Worm (Caenorhabditis elegans) whole organism, L1 larva: Measurements from ENCODE around the gene col-43.

ENCODE experiments used
- C04F5.9 ChIP-seq: sonication (generic microtip); optimal IDR thresholded peaks from 2 replicates; lab custom pipeline; 2016; ENCODE audit warnings: missing genetic modification characterization, missing compliant biosample characterization
- C34B4.2 ChIP-seq: sonication (generic microtip); optimal IDR thresholded peaks from 2 replicates; lab custom pipeline; 2017; ENCODE audit warnings: mild to moderate bottlenecking, missing genetic modification characterization, missing compliant biosample characterization
- F16B12.6 ChIP-seq: fragments of 150-350 bp; optimal IDR thresholded peaks from 2 replicates; lab custom pipeline; 2014; ENCODE audit warnings: missing biosample characterization, missing genetic modification characterization
- Y116A8C.19 ChIP-seq: sonication (generic microtip); optimal IDR thresholded peaks from 2 replicates; lab custom pipeline; 2016; ENCODE audit warnings: missing compliant biosample characterization, missing genetic modification characterization, borderline replicate concordance
- aly-2 ChIP-seq: fragments of 150-350 bp; optimal IDR thresholded peaks from 2 replicates; lab custom pipeline; 2014; ENCODE audit warnings: missing biosample characterization, missing genetic modification characterization
- ama-1 ChIP-seq: fragments of 150-350 bp; optimal IDR thresholded peaks from 2 replicates; lab custom pipeline; 2014
- ceh-63 ChIP-seq: fragments of 200-800 bp; sonication (Bioruptor generic); optimal IDR thresholded peaks from 2 replicates; lab custom pipeline; 2018; ENCODE audit warnings: mild to moderate bottlenecking, missing genetic modification characterization, missing compliant biosample characterization
- ceh-8 ChIP-seq: fragments of 200-800 bp; sonication (Bioruptor generic); optimal IDR thresholded peaks from 2 replicates; lab custom pipeline; 2018; ENCODE audit warnings: mild to moderate bottlenecking, missing genetic modification characterization, moderate library complexity, missing compliant biosample characterization
- ceh-90 ChIP-seq: sonication (generic microtip); optimal IDR thresholded peaks from 2 replicates; lab custom pipeline; 2016; ENCODE audit warnings: missing genetic modification characterization, missing compliant biosample characterization
- ces-1 ChIP-seq: fragments of 150-350 bp; optimal IDR thresholded peaks from 2 replicates; lab custom pipeline; 2014; ENCODE audit warnings: missing biosample characterization, missing genetic modification reagents, missing genetic modification characterization
- dsc-1 ChIP-seq: sonication (generic microtip); optimal IDR thresholded peaks from 2 replicates; lab custom pipeline; 2016; ENCODE audit warnings: mild to moderate bottlenecking, missing genetic modification characterization, missing compliant biosample characterization
- efl-1 ChIP-seq, 4 experiments: fragments of 150-350 bp; optimal IDR thresholded peaks in 3 of 4; peaks in 1 of 4; 1 replicate in 1 of 4; 2 replicates in 3 of 4; lab custom pipeline; 2014; ENCODE audit warnings: missing biosample characterization in 2 of 4, missing genetic modification characterization in 2 of 4, missing genetic modification reagents in 2 of 4
- efl-3 ChIP-seq: fragments of 200-800 bp; sonication (Bioruptor generic); optimal IDR thresholded peaks from 2 replicates; lab custom pipeline; 2018; ENCODE audit warnings: mild to moderate bottlenecking, missing genetic modification characterization, missing compliant biosample characterization
- ets-5 ChIP-seq: fragments of 200-800 bp; sonication (Bioruptor generic); IDR thresholded peaks from 2 replicates; pipeline ENCODE4 v1.3.6; 2022; ENCODE audit warnings: missing genetic modification characterization, missing compliant biosample characterization
- fkh-8 ChIP-seq: sonication (generic microtip); optimal IDR thresholded peaks from 2 replicates; lab custom pipeline; 2016; ENCODE audit warnings: mild to moderate bottlenecking, missing genetic modification characterization, missing compliant biosample characterization
- fos-1 ChIP-seq: fragments of 150-350 bp; optimal IDR thresholded peaks from 2 replicates; lab custom pipeline; 2014; ENCODE audit warnings: missing biosample characterization, missing genetic modification characterization
- grh-1 ChIP-seq: fragments of 200-800 bp; sonication (Bioruptor generic); IDR thresholded peaks from 2 replicates; pipeline ENCODE4 v1.3.6; 2022; ENCODE audit warnings: missing genetic modification reagents, missing genetic modification characterization, missing compliant biosample characterization
- hlh-4 ChIP-seq: sonication (generic microtip); optimal IDR thresholded peaks from 2 replicates; lab custom pipeline; 2016; ENCODE audit warnings: mild to moderate bottlenecking, missing genetic modification characterization, missing compliant biosample characterization
- hpl-2 ChIP-seq: fragments of 150-350 bp; optimal IDR thresholded peaks from 2 replicates; lab custom pipeline; 2014; ENCODE audit warnings: missing biosample characterization, missing genetic modification reagents, missing genetic modification characterization
- jun-1 ChIP-seq: fragments of 150-350 bp; optimal IDR thresholded peaks from 2 replicates; lab custom pipeline; 2014; ENCODE audit warnings: missing biosample characterization, missing genetic modification reagents, missing genetic modification characterization
- lin-14 ChIP-seq: fragments of 200-800 bp; sonication (Bioruptor generic); optimal IDR thresholded peaks from 2 replicates; lab custom pipeline; 2018; ENCODE audit warnings: mild to moderate bottlenecking, missing genetic modification characterization, moderate library complexity, missing compliant biosample characterization
- lin-15B ChIP-seq: fragments of 150-350 bp; sonication (generic microtip); optimal IDR thresholded peaks from 3 replicates; lab custom pipeline; 2014; ENCODE audit warnings: missing biosample characterization, missing genetic modification characterization
- lin-35 ChIP-seq, 2 experiments: fragments of 150-350 bp; optimal IDR thresholded peaks; 2 replicates each; lab custom pipeline; 2014; ENCODE audit warnings: missing biosample characterization in 2 of 2, missing genetic modification characterization in 2 of 2, missing genetic modification reagents in 2 of 2
- lir-3 ChIP-seq: sonication (generic microtip); optimal IDR thresholded peaks from 2 replicates; lab custom pipeline; 2016; ENCODE audit warnings: mild to moderate bottlenecking, missing genetic modification characterization, moderate library complexity, missing compliant biosample characterization; ENCODE audit not compliant: poor library complexity
- lsy-2 ChIP-seq, 2 experiments: fragments of 150-350 bp; optimal IDR thresholded peaks; 2 replicates each; lab custom pipeline; 2014; ENCODE audit warnings: missing biosample characterization in 2 of 2, missing genetic modification characterization in 2 of 2
- mef-2 ChIP-seq: fragments of 150-350 bp; optimal IDR thresholded peaks from 2 replicates; lab custom pipeline; 2014; ENCODE audit warnings: missing biosample characterization, missing genetic modification characterization
- mep-1 ChIP-seq: fragments of 150-350 bp; optimal IDR thresholded peaks from 2 replicates; lab custom pipeline; 2014; ENCODE audit warnings: missing biosample characterization, missing genetic modification characterization
- nhr-19 ChIP-seq: fragments of 200-800 bp; sonication (Bioruptor generic); conservative IDR thresholded peaks from 2 replicates; pipeline ENCODE4 v1.3.6; 2022; ENCODE audit warnings: missing genetic modification characterization, missing compliant biosample characterization
- nhr-237 ChIP-seq: fragments of 150-350 bp; optimal IDR thresholded peaks from 2 replicates; lab custom pipeline; 2014; ENCODE audit warnings: missing biosample characterization, missing genetic modification characterization
- nhr-47 ChIP-seq: sonication (generic microtip); optimal IDR thresholded peaks from 2 replicates; lab custom pipeline; 2016; ENCODE audit warnings: mild to moderate bottlenecking, missing genetic modification characterization, moderate library complexity, missing compliant biosample characterization
- nhr-76 ChIP-seq: sonication (generic microtip); optimal IDR thresholded peaks from 2 replicates; lab custom pipeline; 2017; ENCODE audit warnings: missing biosample characterization, missing genetic modification characterization
- nhr-77 ChIP-seq: fragments of 150-350 bp; optimal IDR thresholded peaks from 2 replicates; lab custom pipeline; 2014; ENCODE audit warnings: missing biosample characterization, missing genetic modification characterization
- nhr-85 ChIP-seq: sonication (generic microtip); peaks from one replicate; lab custom pipeline; 2016; ENCODE audit warnings: missing genetic modification characterization, inconsistent platforms, missing compliant biosample characterization
- pax-3 ChIP-seq: fragments of 200-800 bp; sonication (Bioruptor generic); optimal IDR thresholded peaks from 2 replicates; lab custom pipeline; 2018; ENCODE audit warnings: mild to moderate bottlenecking, missing genetic modification characterization, moderate library complexity, missing compliant biosample characterization
- rnt-1 ChIP-seq: sonication (generic microtip); optimal IDR thresholded peaks from 2 replicates; lab custom pipeline; 2016; ENCODE audit warnings: mild to moderate bottlenecking, missing genetic modification characterization, moderate library complexity, missing compliant biosample characterization
- snpc-4 ChIP-seq: fragments of 150-350 bp; optimal IDR thresholded peaks from 2 replicates; lab custom pipeline; 2014; ENCODE audit warnings: missing biosample characterization, missing genetic modification characterization
- sox-4 ChIP-seq: sonication (generic microtip); optimal IDR thresholded peaks from 2 replicates; lab custom pipeline; 2016; ENCODE audit warnings: missing genetic modification characterization, missing compliant biosample characterization
- sptf-1 ChIP-seq: fragments of 150-350 bp; optimal IDR thresholded peaks from 2 replicates; lab custom pipeline; 2014; ENCODE audit warnings: missing biosample characterization, missing genetic modification characterization
- sup-37 ChIP-seq: fragments of 200-800 bp; sonication (Bioruptor generic); optimal IDR thresholded peaks from 2 replicates; lab custom pipeline; 2018; ENCODE audit warnings: mild to moderate bottlenecking, missing genetic modification characterization, missing compliant biosample characterization
- swsn-7 ChIP-seq: sonication (generic microtip); optimal IDR thresholded peaks from 2 replicates; lab custom pipeline; 2016; ENCODE audit warnings: missing genetic modification characterization, missing compliant biosample characterization
- tbx-2 ChIP-seq: sonication (generic microtip); optimal IDR thresholded peaks from 2 replicates; lab custom pipeline; 2016; ENCODE audit warnings: missing genetic modification characterization, missing compliant biosample characterization
- unc-130 ChIP-seq: fragments of 150-350 bp; optimal IDR thresholded peaks from 2 replicates; lab custom pipeline; 2017; ENCODE audit warnings: missing biosample characterization, missing genetic modification characterization, inconsistent platforms
- unc-98 ChIP-seq: fragments of 200-800 bp; sonication (Bioruptor generic); IDR thresholded peaks from 2 replicates; pipeline ENCODE4 v1.3.6; 2022; ENCODE audit warnings: missing genetic modification characterization, missing compliant biosample characterization
- xbp-1 ChIP-seq: sonication (generic microtip); optimal IDR thresholded peaks from 2 replicates; lab custom pipeline; 2016; ENCODE audit warnings: missing genetic modification characterization, missing compliant biosample characterization
- ztf-11 ChIP-seq, 2 experiments: sonication (generic microtip); optimal IDR thresholded peaks; 2 replicates each; lab custom pipeline; 2016 to 2017; ENCODE audit warnings: missing genetic modification characterization in 2 of 2, missing biosample characterization in 1 of 2, missing compliant biosample characterization in 1 of 2
- ztf-4 ChIP-seq: fragments of 150-350 bp; optimal IDR thresholded peaks from 2 replicates; lab custom pipeline; 2014; ENCODE audit warnings: missing biosample characterization, missing genetic modification characterization

col-43 gene

ce11 chrV:8040247-8041084 is 10.2 kb downstream of the col-43 start (continued):
- no peak for TF ChIP-seq grh-1 (GFP tag; lab: Robert Waterston, UW)
- no peak for TF ChIP-seq ztf-4 (tag; lab: Kevin White, UChicago)
- TF ChIP-seq lir-3 (tag; lab: Kevin White, UChicago): no peak
- TF ChIP-seq fos-1 (tag; lab: Kevin White, UChicago): no peak
- no peak for TF ChIP-seq efl-3 (GFP tag; lab: Kevin White, UChicago)
- no peak for TF ChIP-seq C04F5.9 (tag; lab: Kevin White, UChicago)
- no peak for TF ChIP-seq jun-1 (tag; lab: Kevin White, UChicago)
- no peak for TF ChIP-seq aly-2
- no peak for TF ChIP-seq swsn-7
- no peak for TF ChIP-seq sup-37 (GFP tag; lab: Kevin White, UChicago)
- TF ChIP-seq lsy-2 (tag; optimal IDR thresholded peaks at IDR 0.05; lab: Kevin White, UChicago): no peak
- no peak for TF ChIP-seq ets-5 (GFP tag; lab: Robert Waterston, UW)
- no peak for TF ChIP-seq nhr-76 (tag; lab: Kevin White, UChicago)
- TF ChIP-seq ces-1 (GFP tag; lab: Kevin White, UChicago): no peak
- TF ChIP-seq nhr-85: peak; percentile 84
- no peak for TF ChIP-seq C34B4.2 (tag; lab: Kevin White, UChicago)
- TF ChIP-seq lin-15B (tag; lab: Kevin White, UChicago): no peak
- TF ChIP-seq dsc-1: no peak
- no peak for TF ChIP-seq nhr-77 (tag; lab: Kevin White, UChicago)
- peak; percentile 3 for TF ChIP-seq unc-130 (tag; lab: Kevin White, UChicago)
- no peak for TF ChIP-seq ceh-90 (tag; lab: Kevin White, UChicago)
- peak; percentile 32 for TF ChIP-seq mep-1 (tag; lab: Kevin White, UChicago)
- peak; percentile 78 for TF ChIP-seq ama-1 (lab: Kevin White, UChicago)
- no peak for TF ChIP-seq pax-3 (tag; lab: Kevin White, UChicago)

- TF ChIP-seq sox-4 (tag; lab: Kevin White, UChicago): no peak
- TF ChIP-seq efl-3 (GFP tag; lab: Kevin White, UChicago): no peak
- peak; percentile 6 for TF ChIP-seq nhr-85
- TF ChIP-seq ceh-8 (GFP tag; lab: Kevin White, UChicago): no peak
- TF ChIP-seq lin-14 (GFP tag; lab: Kevin White, UChicago): peak; percentile 8
- no peak for TF ChIP-seq snpc-4 (tag; lab: Kevin White, UChicago)
- no peak for TF ChIP-seq nhr-77 (tag; lab: Kevin White, UChicago)
- no peak for TF ChIP-seq swsn-7
- TF ChIP-seq nhr-47 (tag; lab: Kevin White, UChicago): no peak
- no peak for TF ChIP-seq ztf-4 (tag; lab: Kevin White, UChicago)
- no peak for TF ChIP-seq hpl-2 (GFP tag; lab: Kevin White, UChicago)
- TF ChIP-seq C34B4.2 (tag; lab: Kevin White, UChicago): no peak
- no peak for TF ChIP-seq sptf-1
- no peak for TF ChIP-seq rnt-1 (tag; lab: Kevin White, UChicago)
- TF ChIP-seq tbx-2: no peak
- no peak for TF ChIP-seq lin-35 (GFP tag; optimal IDR thresholded peaks at IDR 0.05; lab: Kevin White, UChicago)
- no peak for TF ChIP-seq efl-1 (optimal IDR thresholded peaks at IDR 0.05; lab: Kevin White, UChicago)
- peak in 1 of 2 experiments; percentile 68 for TF ChIP-seq efl-1 (GFP tag; optimal IDR thresholded peaks at IDR 0.05 in 1 of 2; lab: Kevin White, UChicago)
- no peak for TF ChIP-seq nhr-19 (GFP tag; lab: Robert Waterston, UW)
- no peak for TF ChIP-seq nhr-237 (tag; lab: Kevin White, UChicago)
Observed at ce11 chrV:8039606-8040005, 11.1 kb downstream of the col-43 start.

- no peak for TF ChIP-seq ama-1 (lab: Kevin White, UChicago)
- TF ChIP-seq lsy-2 (tag; optimal IDR thresholded peaks at IDR 0.05; lab: Kevin White, UChicago): peak; percentile 30 to 32
- no peak for TF ChIP-seq efl-3 (GFP tag; lab: Kevin White, UChicago)
- peak; percentile 13 for TF ChIP-seq swsn-7
- TF ChIP-seq rnt-1 (tag; lab: Kevin White, UChicago): no peak
- TF ChIP-seq ceh-63 (GFP tag; lab: Kevin White, UChicago): no peak
- peak; percentile 77 for TF ChIP-seq nhr-85
- TF ChIP-seq F16B12.6 (tag; lab: Kevin White, UChicago): no peak
- TF ChIP-seq sup-37 (GFP tag; lab: Kevin White, UChicago): no peak
- no peak for TF ChIP-seq unc-130 (tag; lab: Kevin White, UChicago)
- no peak for TF ChIP-seq aly-2
- no peak for TF ChIP-seq fkh-8 (tag; lab: Kevin White, UChicago)
- TF ChIP-seq hlh-4 (tag; lab: Kevin White, UChicago): no peak
- no peak for TF ChIP-seq xbp-1 (tag; lab: Kevin White, UChicago)
- TF ChIP-seq mef-2 (tag; lab: Kevin White, UChicago): no peak
- TF ChIP-seq Y116A8C.19: no peak
- TF ChIP-seq unc-98 (GFP tag; lab: Robert Waterston, UW): no peak
- TF ChIP-seq lin-14 (GFP tag; lab: Kevin White, UChicago): no peak
- TF ChIP-seq ztf-11 (tag; optimal IDR thresholded peaks at IDR 0.05; lab: Kevin White, UChicago): no peak
- TF ChIP-seq hpl-2 (GFP tag; lab: Kevin White, UChicago): no peak
- TF ChIP-seq sox-4 (tag; lab: Kevin White, UChicago): no peak
- TF ChIP-seq nhr-76 (tag; lab: Kevin White, UChicago): no peak
- TF ChIP-seq ztf-4 (tag; lab: Kevin White, UChicago): peak; percentile 72
Observed at ce11 chrV:8039085-8039525, 11.6 kb downstream of the col-43 start.
